Worm (Caenorhabditis elegans) whole organism, L2 larva: Measurements from ENCODE around the gene R07E5.7.

Source experiments
- ama-1 ChIP-seq: fragments of 150-350 bp; optimal IDR thresholded peaks from 2 replicates; lab custom pipeline; 2018; ENCODE audit warnings: inconsistent platforms
- unc-62 ChIP-seq: fragments of 150-350 bp; optimal IDR thresholded peaks from 2 replicates; lab custom pipeline; 2014; ENCODE audit warnings: missing biosample characterization, missing genetic modification reagents, missing genetic modification characterization

DNA sequence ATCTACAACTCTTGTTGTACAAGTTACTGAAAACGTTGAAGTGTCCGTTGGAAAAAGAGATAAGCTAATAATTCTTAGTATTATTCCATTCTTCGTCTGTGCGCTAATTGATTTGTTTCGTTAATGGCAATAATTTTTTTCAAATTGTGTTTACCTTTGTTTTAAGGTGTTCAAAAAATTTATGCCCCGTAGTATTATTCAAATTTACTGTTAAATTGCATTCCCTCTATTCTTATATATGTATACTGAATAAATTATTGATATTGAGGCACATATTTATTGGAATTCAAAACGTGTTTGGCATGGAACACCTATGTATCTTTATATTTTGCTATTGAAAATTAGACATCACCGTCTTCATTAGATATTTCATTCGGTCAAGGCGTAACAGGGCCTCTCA is 44.1 kb downstream of the R07E5.7 start, which contains the start of gene pals-26:
- TF ChIP-seq unc-62 (GFP tag; lab: Kevin White, UChicago), result no peak
- no peak for TF ChIP-seq ama-1
